Worm (Caenorhabditis elegans): ENCODE data around the gene sptl-2.

DNA sequence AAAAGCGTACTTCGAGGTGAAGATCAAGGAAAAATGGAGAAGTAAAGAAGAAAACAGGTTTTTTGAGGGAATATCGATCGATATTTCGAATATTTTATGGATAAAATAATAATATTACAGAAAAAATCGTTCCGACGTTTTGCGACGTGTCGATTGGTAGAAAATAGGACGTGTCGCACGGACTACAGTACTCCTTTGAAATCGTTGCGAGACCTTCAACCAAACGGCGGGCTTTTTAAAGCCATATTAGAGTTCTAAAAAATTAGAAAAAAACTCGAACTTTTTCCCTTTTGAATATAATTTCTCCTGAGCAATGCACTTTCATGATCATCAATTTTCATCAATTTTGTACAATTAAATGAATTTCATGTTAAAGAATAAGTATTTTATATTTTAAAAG lies 6.9 kb upstream of the sptl-2 start, which contains the start of gene Y97E10AR.4:
- TF ChIP-seq him-1 (tag; optimal IDR thresholded peaks at IDR 0.05) = no peak
- no peak for TF ChIP-seq dao-5 (tag; optimal IDR thresholded peaks at IDR 0.05)
- no peak for TF ChIP-seq W03F9.2 (tag; optimal IDR thresholded peaks at IDR 0.05)

Measured in whole organism, L4/young adult.